Fruit fly (Drosophila melanogaster): ENCODE results near the gene CG17806.

CG17806 gene

dm6 chr3R:17818803-17819202 is 15.7 kb upstream of the CG17806 start (continued):
- no peak for TF ChIP-seq CG4617 (GFP tag; optimal IDR thresholded peaks at IDR 0.05; ENCODE audit: borderline replicate concordance)
- no peak for TF ChIP-seq da (GFP tag; optimal IDR thresholded peaks at IDR 0.05)
- peak in 1 of 2 experiments; percentile 4 for TF ChIP-seq Pdp1 (GFP tag; optimal IDR thresholded peaks at IDR 0.05)
- no peak for TF ChIP-seq Myb (GFP tag; optimal IDR thresholded peaks at IDR 0.05)
- TF ChIP-seq CG17385 (GFP tag; optimal IDR thresholded peaks at IDR 0.05) = peak; percentile 17
- TF ChIP-seq Atf3 (GFP tag; optimal IDR thresholded peaks at IDR 0.05) = no peak
- peak; percentile 32 for TF ChIP-seq CG1603 (tag; optimal IDR thresholded peaks at IDR 0.05)
- no peak for TF ChIP-seq chinmo (GFP tag; IDR thresholded peaks at IDR 0.05; ENCODE audit: partially characterized antibody)
- TF ChIP-seq fru (optimal IDR thresholded peaks at IDR 0.05) = no peak
- peak; percentile 48; the same call in 1 of the 3 replicates for TF ChIP-seq row (GFP tag; IDR thresholded peaks at IDR 0.05)
- TF ChIP-seq Stat92E (GFP tag; optimal IDR thresholded peaks at IDR 0.05) = no peak
- no peak for TF ChIP-seq Sox100B (GFP tag; optimal IDR thresholded peaks at IDR 0.05)
- TF ChIP-seq Mad (GFP tag; optimal IDR thresholded peaks at IDR 0.05) = no peak
- no peak for TF ChIP-seq al (GFP tag; IDR thresholded peaks at IDR 0.05)
- no peak for TF ChIP-seq Taf1 (GFP tag; IDR thresholded peaks at IDR 0.05)
- no peak for TF ChIP-seq nom (GFP tag; optimal IDR thresholded peaks at IDR 0.05)
- TF ChIP-seq CG30403 (GFP tag; optimal IDR thresholded peaks at IDR 0.05) = peak; percentile 28
- no peak for TF ChIP-seq CG4707 (GFP tag; optimal IDR thresholded peaks at IDR 0.05)
- no peak for TF ChIP-seq CG30431 (GFP tag; optimal IDR thresholded peaks at IDR 0.05)
- no peak for TF ChIP-seq CG33557 (GFP tag; optimal IDR thresholded peaks at IDR 0.05)
- no peak for TF ChIP-seq CG7271 (tag; optimal IDR thresholded peaks at IDR 0.05)
- TF ChIP-seq CG9797 (GFP tag; optimal IDR thresholded peaks at IDR 0.05) = no peak
- no peak for TF ChIP-seq tgo (GFP tag; IDR thresholded peaks at IDR 0.05)
- TF ChIP-seq fd64A (GFP tag; optimal IDR thresholded peaks at IDR 0.05) = no peak
- TF ChIP-seq MBD-R2 (GFP tag; IDR thresholded peaks at IDR 0.05) = no peak
- TF ChIP-seq dimm (GFP tag; IDR thresholded peaks at IDR 0.05) = no peak
- no peak for TF ChIP-seq CG13894 (tag; optimal IDR thresholded peaks at IDR 0.05)
- TF ChIP-seq Ada2b (GFP tag; IDR thresholded peaks at IDR 0.05) = no peak
- TF ChIP-seq CkIIα-i1 (GFP tag; IDR thresholded peaks at IDR 0.05) = no peak
- TF ChIP-seq knrl (GFP tag; IDR thresholded peaks at IDR 0.05; ENCODE audit: partially characterized antibody) = no peak
- TF ChIP-seq Hr51 (GFP tag; optimal IDR thresholded peaks at IDR 0.05) = peak in 1 of 2 experiments; percentile 45
- no peak for TF ChIP-seq CG4328 (GFP tag; optimal IDR thresholded peaks at IDR 0.05)
- no peak for TF ChIP-seq chn (GFP tag; optimal IDR thresholded peaks at IDR 0.05)
- TF ChIP-seq Adf1 (GFP tag; IDR thresholded peaks at IDR 0.05) = no peak
- TF ChIP-seq cad (GFP tag; optimal IDR thresholded peaks at IDR 0.05) = no peak
- TF ChIP-seq seq (GFP tag; IDR thresholded peaks at IDR 0.05) = no peak
- TF ChIP-seq ATbp (GFP tag; optimal IDR thresholded peaks at IDR 0.05) = peak; percentile 8
- TF ChIP-seq Bdp1 (GFP tag; optimal IDR thresholded peaks at IDR 0.05) = peak; percentile 1
- TF ChIP-seq gcm (GFP tag; optimal IDR thresholded peaks at IDR 0.05) = no peak
- no peak for TF ChIP-seq disco-r (GFP tag; optimal IDR thresholded peaks at IDR 0.05)
- TF ChIP-seq NK7.1 (GFP tag; optimal IDR thresholded peaks at IDR 0.05) = no peak
- TF ChIP-seq tna (GFP tag; IDR thresholded peaks at IDR 0.05; ENCODE audit: partially characterized antibody) = no peak
- no peak for TF ChIP-seq Abd-B (GFP tag; optimal IDR thresholded peaks at IDR 0.05)
- peak; percentile 43 for TF ChIP-seq NfI (GFP tag; optimal IDR thresholded peaks at IDR 0.05)
- TF ChIP-seq CG6175 (GFP tag; IDR thresholded peaks at IDR 0.05) = no peak
- TF ChIP-seq slbo (GFP tag; IDR thresholded peaks at IDR 0.05) = peak; percentile 60
- TF ChIP-seq CG18619 (GFP tag; optimal IDR thresholded peaks at IDR 0.05) = peak; percentile 3
- no peak for TF ChIP-seq CG10147 (GFP tag; optimal IDR thresholded peaks at IDR 0.05)
- no peak for TF ChIP-seq az2 (GFP tag; optimal IDR thresholded peaks at IDR 0.05)
- TF ChIP-seq Jarid2 (GFP tag; optimal IDR thresholded peaks at IDR 0.05) = no peak
- no peak for TF ChIP-seq CG9817 (tag; optimal IDR thresholded peaks at IDR 0.05)
